Fruit fly (Drosophila melanogaster) whole organism: ENCODE data around the gene CG32687.

Source experiments
- CG8478 ChIP-seq: fragments of >200 bp; optimal IDR thresholded peaks from 2 replicates; lab custom pipeline; 2018; ENCODE audit warnings: inconsistent platforms
- Dll ChIP-seq: fragments of >200 bp; optimal IDR thresholded peaks from 2 replicates; lab custom pipeline; 2017
- EcR ChIP-seq, 2 experiments: fragments of >200 bp; optimal IDR thresholded peaks; 2 replicates each; lab custom pipeline; 2017; ENCODE audit warnings: missing biosample characterization in 2 of 2, missing genetic modification characterization in 2 of 2, missing genetic modification reagents in 2 of 2
- pan ChIP-seq: fragments of >200 bp; optimal IDR thresholded peaks from 2 replicates; lab custom pipeline; 2017
- psq ChIP-seq: fragments of >200 bp; optimal IDR thresholded peaks from 2 replicates; lab custom pipeline; 2017
- usp ChIP-seq: fragments of >200 bp; optimal IDR thresholded peaks from 2 replicates; lab custom pipeline; 2017; ENCODE audit warnings: missing biosample characterization, missing genetic modification characterization, mixed read lengths

CG32687 gene

DNA sequence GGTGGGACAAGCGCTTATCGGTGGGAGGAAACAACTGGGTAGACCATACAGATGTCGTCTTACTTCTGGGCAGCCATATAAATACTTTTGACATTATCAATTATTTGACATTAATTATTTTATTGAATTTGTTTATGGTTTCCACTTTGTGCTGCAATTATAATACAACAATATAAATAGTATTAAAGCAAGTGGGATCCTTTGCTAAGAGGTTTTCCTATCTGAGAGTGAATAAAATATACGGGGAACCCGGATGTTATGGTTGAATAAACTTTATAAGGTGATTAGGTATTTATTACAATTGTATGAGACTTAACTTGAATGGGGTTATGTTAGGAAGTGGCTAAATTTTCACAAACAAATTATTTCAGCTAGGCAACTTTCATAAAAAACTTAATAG, at the start of gene CG32687:
Gene CG32687 (minus strand): TSS at position 101 of the 400 bp plus-strand sequence.
- TF ChIP-seq CG8478 (no peak), pan (lab: Kevin White, UChicago) (no peak), usp (GFP tag; lab: Kevin White, UChicago) (no peak)

DNA sequence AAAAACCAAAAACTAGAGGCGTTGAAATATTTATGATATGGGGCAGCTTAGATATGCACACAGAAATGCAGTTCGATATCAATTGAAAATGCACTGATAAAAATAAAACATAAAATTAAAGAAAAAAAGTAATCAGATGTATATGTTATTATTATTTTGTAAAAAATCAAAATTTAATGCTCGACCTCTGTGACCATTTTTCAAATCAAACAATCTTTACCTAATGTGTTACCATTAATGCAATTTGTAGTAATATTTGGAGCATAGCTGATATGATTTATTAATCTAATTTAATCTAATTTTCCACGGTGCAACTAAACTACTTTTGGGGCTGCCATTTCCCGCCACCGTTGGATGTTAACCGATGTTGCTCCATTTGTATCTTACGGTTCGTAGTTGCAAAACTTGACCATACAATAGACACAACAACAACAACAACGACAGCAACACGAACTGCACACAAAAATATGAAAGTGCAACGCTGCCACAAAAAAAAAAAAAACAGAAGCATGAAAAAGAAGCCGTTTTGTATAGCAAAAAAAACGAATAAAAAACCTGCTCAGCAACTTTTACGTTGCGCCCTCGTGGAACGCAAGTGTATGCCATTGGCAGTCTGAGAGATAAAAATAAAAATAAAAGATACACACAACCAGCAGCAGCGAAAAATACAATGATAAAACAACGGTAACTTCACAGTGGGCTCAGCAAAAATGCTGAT, 49.1 kb upstream of the CG32687 start:
- TF ChIP-seq usp (GFP tag; lab: Kevin White, UChicago) (no peak), CG8478 (no peak), EcR (GFP tag; optimal IDR thresholded peaks at IDR 0.05; lab: Kevin White, UChicago) (no peak), Dll (no peak), psq (lab: Kevin White, UChicago) (no peak), pan (lab: Kevin White, UChicago) (no peak)

DNA sequence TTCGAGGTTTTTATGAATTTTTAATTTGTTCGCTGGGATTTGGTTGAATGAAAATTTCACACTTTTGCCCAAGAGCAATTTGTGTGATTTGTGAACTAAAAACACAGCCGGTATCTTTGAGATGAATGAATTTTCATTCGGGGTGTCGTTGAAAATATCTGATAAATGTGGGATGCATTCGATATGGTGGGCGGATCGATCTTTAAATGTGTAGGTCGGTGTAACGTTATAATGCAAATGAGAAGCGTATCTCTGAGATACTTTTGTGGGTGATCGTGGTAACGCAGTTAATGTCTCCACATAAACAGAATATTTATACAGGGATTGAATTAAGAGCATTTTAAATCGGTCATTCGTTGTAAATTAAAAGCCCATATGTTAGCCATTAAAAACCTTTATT, 48.0 kb upstream of the CG32687 start:
- no peak for TF ChIP-seq CG8478
- TF ChIP-seq Dll: no peak
- no peak for TF ChIP-seq usp (GFP tag; lab: Kevin White, UChicago)
- TF ChIP-seq psq (lab: Kevin White, UChicago): no peak
- no peak for TF ChIP-seq pan (lab: Kevin White, UChicago)
- no peak for TF ChIP-seq EcR (GFP tag; optimal IDR thresholded peaks at IDR 0.05; lab: Kevin White, UChicago)

DNA sequence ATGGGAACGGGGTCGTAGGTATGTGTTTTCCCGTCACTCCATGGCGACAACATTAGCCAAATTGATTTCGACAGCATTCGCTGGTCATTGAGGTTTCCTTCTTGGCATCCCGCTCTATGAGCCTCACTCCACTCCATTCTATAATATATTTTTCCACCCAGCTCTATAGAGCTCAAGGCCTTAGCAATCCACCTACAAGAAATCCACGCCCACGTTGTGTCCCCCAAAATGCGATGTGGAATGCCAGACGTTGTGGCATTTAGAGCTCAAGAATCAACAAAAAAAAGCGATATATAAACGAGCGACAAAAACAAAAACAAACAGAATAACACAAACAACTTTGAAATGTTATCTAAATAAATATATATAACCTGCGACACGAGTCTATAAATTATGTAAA, 47.5 kb upstream of the CG32687 start:
- TF ChIP-seq usp (GFP tag; lab: Kevin White, UChicago): no peak
- TF ChIP-seq pan (lab: Kevin White, UChicago): no peak
- TF ChIP-seq psq (lab: Kevin White, UChicago): no peak
- no peak for TF ChIP-seq CG8478
- TF ChIP-seq Dll: no peak
- TF ChIP-seq EcR (GFP tag; optimal IDR thresholded peaks at IDR 0.05; lab: Kevin White, UChicago): no peak

DNA sequence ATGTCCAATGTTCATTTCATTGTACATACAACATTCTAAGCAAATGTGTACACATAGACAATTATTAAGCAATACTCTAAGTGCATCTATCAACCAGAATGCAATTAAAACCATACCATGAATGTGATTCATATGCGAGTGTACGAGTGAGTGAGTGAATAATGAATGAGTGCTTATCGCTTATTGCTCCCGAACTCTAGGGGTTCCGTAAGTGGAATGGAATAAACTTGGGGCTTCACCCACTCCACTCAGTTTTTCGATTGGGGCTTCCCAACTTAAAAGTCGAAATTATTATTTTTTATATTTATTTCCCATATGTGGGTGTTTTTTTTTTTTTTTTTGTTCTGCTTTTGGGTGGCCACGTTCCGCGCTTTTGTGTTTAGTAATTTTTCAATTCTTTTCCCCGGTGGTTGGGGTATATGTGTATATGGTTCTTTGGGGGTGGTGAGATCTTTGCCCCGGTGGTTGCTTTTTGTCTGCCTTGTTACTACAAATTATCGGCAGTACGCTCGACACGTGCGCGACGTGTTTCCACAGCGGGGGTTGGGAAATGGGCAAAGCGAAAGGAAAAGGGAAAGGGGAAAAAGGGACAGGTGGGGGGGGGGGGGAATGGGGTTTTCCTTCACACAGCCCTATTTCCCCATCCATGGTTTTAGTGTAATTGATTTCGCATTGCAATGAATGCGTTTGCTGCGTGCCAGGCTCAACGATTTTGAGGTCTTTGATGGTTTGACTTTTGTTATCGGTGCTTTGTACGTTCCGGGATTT, 46.7 kb upstream of the CG32687 start:
- no peak for TF ChIP-seq pan (lab: Kevin White, UChicago)
- no peak for TF ChIP-seq usp (GFP tag; lab: Kevin White, UChicago)

DNA sequence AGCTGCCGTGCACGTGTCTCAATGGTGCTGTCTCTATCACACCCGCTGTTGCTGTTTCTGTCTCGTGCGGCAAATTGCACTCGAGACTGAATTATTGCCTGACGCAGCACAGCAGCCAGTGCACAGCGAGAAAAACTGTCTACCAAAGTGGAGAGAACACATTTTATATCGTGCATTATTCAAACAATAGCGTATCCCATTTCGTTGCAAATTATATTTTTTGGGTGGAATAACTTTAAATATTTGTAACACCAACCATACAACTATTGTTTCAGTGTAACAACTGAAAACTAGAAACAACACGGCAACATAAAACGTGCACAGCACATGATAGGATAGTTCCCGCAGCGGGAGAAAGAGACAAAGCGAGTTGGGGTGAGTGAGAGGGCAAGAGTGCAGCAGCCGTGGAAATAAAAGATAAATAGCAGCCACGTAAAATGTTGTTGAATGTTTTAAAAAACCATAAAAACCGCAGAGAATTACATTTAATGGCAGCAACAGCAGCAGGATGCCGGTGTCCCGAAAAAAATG, 28.4 kb upstream of the CG32687 start:
- TF ChIP-seq usp (GFP tag; lab: Kevin White, UChicago): no peak
- TF ChIP-seq psq (lab: Kevin White, UChicago): no peak
- TF ChIP-seq pan (lab: Kevin White, UChicago): no peak

DNA sequence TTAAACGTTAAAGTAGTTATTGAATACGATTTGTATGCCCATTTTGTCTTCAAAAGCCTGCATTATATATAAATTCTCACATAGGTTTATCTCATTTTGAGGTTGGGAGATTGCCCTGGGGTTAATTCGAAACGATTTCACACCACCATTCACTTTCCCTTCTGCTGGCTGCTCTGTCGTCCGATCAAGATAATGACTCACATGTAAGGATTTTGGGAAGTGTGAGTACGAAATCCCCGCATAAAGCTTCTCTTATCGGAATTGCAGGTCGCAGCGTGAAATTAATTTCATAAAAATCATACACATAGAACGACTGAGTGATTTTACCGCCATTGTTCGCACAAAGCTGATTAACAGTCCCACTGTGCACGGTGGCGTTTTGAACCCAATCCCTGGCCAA, 27.8 kb upstream of the CG32687 start:
- TF ChIP-seq psq (lab: Kevin White, UChicago): no peak
- no peak for TF ChIP-seq EcR (GFP tag; optimal IDR thresholded peaks at IDR 0.05; lab: Kevin White, UChicago)
- no peak for TF ChIP-seq Dll
- no peak for TF ChIP-seq CG8478
- no peak for TF ChIP-seq pan (lab: Kevin White, UChicago)
- no peak for TF ChIP-seq usp (GFP tag; lab: Kevin White, UChicago)

DNA sequence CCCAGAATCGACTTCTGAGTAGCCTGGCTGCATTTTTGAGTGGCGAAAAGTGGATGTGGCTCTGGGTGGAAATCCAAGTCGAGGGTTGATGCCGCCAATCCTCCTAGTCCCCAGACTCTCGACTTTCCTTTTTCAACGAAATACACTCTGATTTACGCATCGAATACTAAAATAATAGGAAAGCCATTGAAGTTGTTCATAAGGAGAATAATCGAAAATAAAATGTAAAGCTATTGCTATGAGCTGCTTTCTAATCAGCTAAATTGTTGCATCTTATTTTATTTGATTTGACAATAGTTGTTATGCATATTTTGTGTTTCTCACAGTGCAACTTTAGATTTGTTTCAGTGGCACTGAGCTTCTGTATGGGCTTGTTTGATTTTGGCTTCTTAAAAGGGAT, 26.6 kb upstream of the CG32687 start:
- TF ChIP-seq CG8478 (no peak), Dll (no peak), usp (GFP tag; lab: Kevin White, UChicago) (no peak), psq (lab: Kevin White, UChicago) (no peak), EcR (GFP tag; optimal IDR thresholded peaks at IDR 0.05; lab: Kevin White, UChicago) (no peak), pan (lab: Kevin White, UChicago) (no peak)

DNA sequence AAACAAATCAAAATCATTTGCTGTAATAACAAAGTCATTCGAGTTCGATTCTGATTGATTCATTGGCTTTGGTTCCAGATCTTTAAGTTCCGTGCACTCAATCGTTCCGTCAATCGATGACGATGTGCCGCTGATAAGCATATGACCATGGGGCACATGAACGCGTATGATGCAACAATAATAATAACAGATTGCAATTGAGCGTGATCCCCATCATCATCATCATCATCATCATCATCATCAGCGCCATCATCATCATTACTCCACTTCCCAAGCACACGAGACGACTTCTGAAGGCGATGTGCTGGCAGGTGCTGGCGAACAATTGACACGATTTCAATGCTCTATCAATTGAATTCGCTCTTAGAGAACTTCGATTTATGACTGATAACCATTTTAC, 9.3 kb upstream of the CG32687 start:
- TF ChIP-seq psq (lab: Kevin White, UChicago): no peak
- TF ChIP-seq Dll: no peak
- no peak for TF ChIP-seq CG8478
- no peak for TF ChIP-seq pan (lab: Kevin White, UChicago)
- no peak for TF ChIP-seq usp (GFP tag; lab: Kevin White, UChicago)
- no peak for TF ChIP-seq EcR (GFP tag; optimal IDR thresholded peaks at IDR 0.05; lab: Kevin White, UChicago)

DNA sequence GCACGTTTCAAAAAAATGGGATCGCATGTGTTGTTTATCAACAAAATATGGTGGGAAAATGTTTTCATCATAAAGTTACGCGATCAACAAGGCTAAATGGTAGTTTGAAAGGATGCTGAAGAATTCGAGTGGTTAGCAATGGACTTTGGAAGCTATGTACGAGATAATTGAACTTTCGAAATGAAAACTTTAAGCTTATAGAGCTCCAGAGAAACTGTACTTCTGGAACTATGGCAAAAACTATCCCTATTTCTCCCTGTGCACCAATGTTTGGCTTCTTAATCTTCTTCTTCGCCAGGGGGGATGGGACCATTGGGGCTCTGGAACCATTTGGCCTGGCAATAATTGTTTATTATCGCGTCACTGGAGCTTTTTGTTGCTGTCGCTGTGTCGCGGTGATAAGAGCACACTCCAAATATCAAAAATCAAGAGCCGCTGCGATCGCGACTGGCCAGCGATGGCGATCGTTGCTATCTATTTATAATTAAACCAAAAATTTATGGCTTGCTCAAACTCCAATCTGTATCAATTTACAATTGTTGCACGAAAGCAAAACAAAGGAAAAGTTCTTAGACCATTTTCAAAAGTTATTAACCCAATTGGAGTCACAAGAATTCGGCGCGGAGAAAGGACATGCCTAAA, 1.1 kb upstream of the CG32687 start:
- no peak for TF ChIP-seq usp (GFP tag; lab: Kevin White, UChicago)
- no peak for TF ChIP-seq CG8478
- no peak for TF ChIP-seq Dll
- TF ChIP-seq psq (lab: Kevin White, UChicago): no peak

DNA sequence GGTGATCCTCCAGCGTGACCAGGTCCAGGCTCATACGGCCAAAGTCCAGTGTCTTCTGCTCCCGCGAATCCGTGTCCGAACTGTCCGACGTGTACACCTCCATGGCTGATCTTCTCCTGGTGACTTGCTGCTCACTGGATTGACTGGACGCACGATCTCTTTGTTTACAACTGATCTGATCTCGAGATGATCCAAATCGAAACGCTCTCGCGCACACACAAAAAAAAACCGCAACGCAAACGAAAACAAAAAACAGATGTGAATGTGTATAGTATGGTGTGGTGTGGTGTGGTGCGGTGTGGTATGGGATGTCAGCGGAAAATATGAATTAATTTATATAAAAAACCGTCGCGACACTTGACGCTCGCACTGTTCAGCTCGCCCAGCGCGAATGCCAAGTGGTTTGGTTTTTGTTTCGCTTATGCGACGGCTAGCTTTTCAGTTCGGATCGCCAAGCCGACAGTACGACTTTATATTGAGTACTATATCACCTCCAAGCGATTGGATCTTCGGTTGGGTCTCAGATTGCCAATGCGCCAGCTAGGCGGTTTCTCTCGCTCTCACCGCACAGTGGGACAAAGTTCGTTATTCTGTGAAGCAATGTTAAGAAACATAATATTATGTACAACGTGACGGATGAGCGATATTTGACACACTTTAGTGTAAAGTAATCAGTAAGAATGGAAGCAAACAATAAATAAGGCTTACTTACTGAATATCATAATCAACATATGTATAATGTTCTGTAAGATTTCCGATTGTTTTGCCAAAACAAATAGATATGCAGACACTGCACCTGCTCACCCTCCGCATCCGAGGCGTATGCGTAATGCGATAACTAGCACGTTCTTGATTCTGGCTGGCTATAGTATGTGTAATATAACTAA, 618 bp downstream of the CG32687 start:
- no peak for TF ChIP-seq pan (lab: Kevin White, UChicago)
